Worm (Caenorhabditis elegans) whole organism, L2 larva: ENCODE results near the gene Y45G12B.2.

Source experiments
- blmp-1 ChIP-seq: sonication (generic microtip); optimal IDR thresholded peaks from 2 replicates; lab custom pipeline; 2017; ENCODE audit warnings: missing genetic modification characterization, mild to moderate bottlenecking, missing compliant biosample characterization, antibody characterized with exemption, moderate library complexity; ENCODE audit not compliant: insufficient read depth
- ceh-16 ChIP-seq: fragments of 150-350 bp; optimal IDR thresholded peaks from 2 replicates; lab custom pipeline; 2014; ENCODE audit warnings: missing biosample characterization, missing genetic modification characterization
- ceh-82 ChIP-seq: fragments of 150-350 bp; optimal IDR thresholded peaks from 2 replicates; lab custom pipeline; 2014; ENCODE audit warnings: missing biosample characterization, missing genetic modification characterization
- crh-2 ChIP-seq: sonication (generic microtip); optimal IDR thresholded peaks from 2 replicates; lab custom pipeline; 2017; ENCODE audit warnings: missing biosample characterization, missing genetic modification characterization
- elt-3 ChIP-seq: sonication (generic microtip); optimal IDR thresholded peaks from 2 replicates; lab custom pipeline; 2017; ENCODE audit warnings: missing biosample characterization, missing genetic modification characterization
- lin-13 ChIP-seq: fragments of 150-350 bp; optimal IDR thresholded peaks from 2 replicates; lab custom pipeline; 2014; ENCODE audit warnings: missing biosample characterization, missing genetic modification reagents, missing genetic modification characterization
- lsy-2 ChIP-seq, 2 experiments: fragments of 150-350 bp in 1 of 2; sonication (generic microtip) in 1 of 2; optimal IDR thresholded peaks; 2 replicates each; lab custom pipeline; 2014 to 2017; ENCODE audit warnings: missing biosample characterization in 2 of 2, missing genetic modification characterization in 2 of 2
- mdl-1 ChIP-seq, 2 experiments: fragments of 150-350 bp in 1 of 2; sonication (generic microtip) in 1 of 2; optimal IDR thresholded peaks; 2 replicates each; lab custom pipeline; 2017; ENCODE audit warnings: missing biosample characterization in 2 of 2, missing genetic modification characterization in 2 of 2
- nhr-237 ChIP-seq: fragments of 150-350 bp; optimal IDR thresholded peaks from 2 replicates; lab custom pipeline; 2014; ENCODE audit warnings: missing biosample characterization, missing genetic modification characterization
- nhr-6 ChIP-seq: fragments of 150-350 bp; optimal IDR thresholded peaks from 2 replicates; lab custom pipeline; 2014; ENCODE audit warnings: missing biosample characterization, missing genetic modification characterization
- peb-1 ChIP-seq: fragments of 150-350 bp; optimal IDR thresholded peaks from 2 replicates; lab custom pipeline; 2014; ENCODE audit warnings: missing biosample characterization, missing genetic modification characterization
- skn-1 ChIP-seq: sonication (generic microtip); optimal IDR thresholded peaks from 2 replicates; lab custom pipeline; 2017; ENCODE audit warnings: missing biosample characterization, missing genetic modification characterization
- unc-39 ChIP-seq: fragments of 150-350 bp; optimal IDR thresholded peaks from 2 replicates; lab custom pipeline; 2014; ENCODE audit warnings: missing biosample characterization, missing genetic modification characterization

DNA sequence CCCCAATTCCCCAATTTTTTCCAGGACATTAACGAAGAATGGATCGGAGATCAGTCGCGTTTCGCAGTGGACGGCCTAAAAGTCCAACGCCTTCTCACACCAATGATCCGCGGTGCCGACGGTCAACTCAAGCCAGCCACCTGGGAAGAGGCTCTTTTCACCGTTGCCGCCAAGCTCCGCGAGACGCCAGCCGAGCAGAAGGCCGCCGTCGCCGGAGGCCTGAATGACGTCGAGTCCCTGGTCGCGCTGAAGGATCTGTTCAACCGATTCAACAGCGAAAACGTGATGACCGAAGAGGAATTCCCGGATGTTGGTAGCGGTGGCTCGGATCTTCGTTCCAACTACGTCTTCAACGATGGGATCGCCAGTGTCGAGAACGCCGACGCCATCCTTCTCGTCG is 8.3 kb downstream of the Y45G12B.2 start:
- TF ChIP-seq mdl-1 (tag; optimal IDR thresholded peaks at IDR 0.05; lab: Kevin White, UChicago) (no peak), lin-13 (GFP tag; lab: Kevin White, UChicago) (no peak), elt-3 (tag; lab: Kevin White, UChicago) (no peak), ceh-16 (tag; lab: Kevin White, UChicago) (no peak), skn-1 (no peak), unc-39 (tag; lab: Kevin White, UChicago) (no peak), lsy-2 (tag; optimal IDR thresholded peaks at IDR 0.05; lab: Kevin White, UChicago) (no peak), nhr-6 (tag; lab: Kevin White, UChicago) (no peak), blmp-1 (no peak), ceh-82 (tag; lab: Kevin White, UChicago) (no peak), crh-2 (tag; lab: Kevin White, UChicago) (no peak), nhr-237 (tag; lab: Kevin White, UChicago) (no peak), peb-1 (tag; lab: Kevin White, UChicago) (no peak)
